Fruit fly (Drosophila melanogaster) whole organism, wandering third instar larva: ENCODE results near the gene parvin.

Experiments
- Abd-B ChIP-seq: fragments of >200 bp; optimal IDR thresholded peaks from 2 replicates; lab custom pipeline; 2017; ENCODE audit warnings: missing biosample characterization, missing genetic modification characterization
- CG32264 ChIP-seq: fragments of 200-800 bp; sonication (Bioruptor generic); optimal IDR thresholded peaks from 2 replicates; lab custom pipeline; 2016; ENCODE audit warnings: missing biosample characterization, missing genetic modification characterization
- CG9705 ChIP-seq: fragments of 200-800 bp; sonication (Bioruptor generic); optimal IDR thresholded peaks from 2 replicates; lab custom pipeline; 2018; ENCODE audit warnings: missing biosample characterization, mild to moderate bottlenecking, missing genetic modification characterization
- CrebA ChIP-seq: fragments of 200-800 bp; sonication (Bioruptor generic); optimal IDR thresholded peaks from 2 replicates; lab custom pipeline; 2016; ENCODE audit warnings: missing biosample characterization, mild to moderate bottlenecking, missing genetic modification characterization, borderline replicate concordance
- Dfd ChIP-seq: fragments of >200 bp; optimal IDR thresholded peaks from 2 replicates; lab custom pipeline; 2017; ENCODE audit warnings: missing biosample characterization, missing genetic modification characterization
- Dif ChIP-seq: fragments of 200-275, 200-300 bp; sonication (Bioruptor generic); optimal IDR thresholded peaks from 2 replicates; lab custom pipeline; 2018; ENCODE audit warnings: missing biosample characterization, missing genetic modification characterization; ENCODE audit not compliant: partially characterized antibody
- GATAd ChIP-seq: sonication (Bioruptor generic); optimal IDR thresholded peaks from 2 replicates; lab custom pipeline; 2016; ENCODE audit warnings: missing biosample characterization, missing genetic modification characterization
- HLH106 ChIP-seq: fragments of 200-800 bp; optimal IDR thresholded peaks from 3 replicates; lab custom pipeline; 2019; ENCODE audit warnings: missing biosample characterization, mild to moderate bottlenecking, missing genetic modification characterization, moderate library complexity
- Hnf4 ChIP-seq: fragments of 200-800 bp; sonication (Bioruptor generic); optimal IDR thresholded peaks from 2 replicates; lab custom pipeline; 2016; ENCODE audit warnings: missing biosample characterization, mild to moderate bottlenecking, missing genetic modification characterization
- Hr78 ChIP-seq: fragments of >200 bp; optimal IDR thresholded peaks from 2 replicates; lab custom pipeline; 2017; ENCODE audit warnings: missing biosample characterization, missing genetic modification characterization
- Hr83 ChIP-seq: fragments of 200-300 bp; sonication (Bioruptor generic); optimal IDR thresholded peaks from 2 replicates; lab custom pipeline; 2016; ENCODE audit warnings: missing biosample characterization, mild to moderate bottlenecking, missing genetic modification characterization, moderate library complexity; ENCODE audit not compliant: poor library complexity, severe bottlenecking
- Jra ChIP-seq: sonication (Bioruptor generic); optimal IDR thresholded peaks from 2 replicates; lab custom pipeline; 2016; ENCODE audit warnings: missing biosample characterization, missing genetic modification characterization
- Mio ChIP-seq: sonication (Bioruptor generic); optimal IDR thresholded peaks from 2 replicates; lab custom pipeline; 2016; ENCODE audit warnings: missing biosample characterization, missing genetic modification characterization
- Myc ChIP-seq: fragments of >200 bp; optimal IDR thresholded peaks from 2 replicates; lab custom pipeline; 2017
- N ChIP-seq: fragments of >200 bp; optimal IDR thresholded peaks from 2 replicates; lab custom pipeline; 2018; ENCODE audit warnings: missing biosample characterization, missing external identifiers, missing genetic modification characterization
- OdsH ChIP-seq: fragments of 200-800 bp; sonication (Bioruptor generic); optimal IDR thresholded peaks from 2 replicates; lab custom pipeline; 2016; ENCODE audit warnings: missing biosample characterization, mild to moderate bottlenecking, missing genetic modification characterization
- Rel ChIP-seq, 2 experiments: fragments of 200-800 bp; sonication (Bioruptor generic) in 1 of 2; optimal IDR thresholded peaks; 2 replicates in 1 of 2; 3 replicates in 1 of 2; lab custom pipeline; 2016 to 2019; ENCODE audit warnings: mild to moderate bottlenecking in 2 of 2, missing biosample characterization in 2 of 2, missing genetic modification characterization in 2 of 2, moderate library complexity in 1 of 2
- Sp1 ChIP-seq: fragments of 200-800 bp; sonication (Bioruptor generic); optimal IDR thresholded peaks from 3 replicates; lab custom pipeline; 2019; ENCODE audit warnings: missing biosample characterization, mild to moderate bottlenecking, missing genetic modification characterization, moderate library complexity
- Vsx2 ChIP-seq: fragments of 200-300, 225-300 bp; sonication (Bioruptor generic); optimal IDR thresholded peaks from 2 replicates; lab custom pipeline; 2018; ENCODE audit warnings: missing biosample characterization, missing genetic modification characterization; ENCODE audit not compliant: partially characterized antibody
- br ChIP-seq: fragments of 200-800 bp; sonication (Bioruptor generic); optimal IDR thresholded peaks from 2 replicates; lab custom pipeline; 2016; ENCODE audit warnings: missing biosample characterization, missing genetic modification characterization
- brk ChIP-seq: fragments of 200-800 bp; sonication (Bioruptor generic); optimal IDR thresholded peaks from 2 replicates; lab custom pipeline; 2016; ENCODE audit warnings: missing biosample characterization, mild to moderate bottlenecking, missing genetic modification characterization
- dl ChIP-seq, 2 experiments: fragments of 175-275, 200-275 bp in 1 of 2; fragments of 200-275 bp in 1 of 2; sonication (Bioruptor generic); optimal IDR thresholded peaks; lab custom pipeline; 2018; ENCODE audit warnings: mild to moderate bottlenecking in 2 of 2, missing biosample characterization in 2 of 2, missing genetic modification characterization in 2 of 2, moderate library complexity in 2 of 2; ENCODE audit not compliant: partially characterized antibody in 2 of 2, insufficient read depth in 1 of 2
- dmrt93B ChIP-seq: fragments of 200-800 bp; sonication (Bioruptor generic); optimal IDR thresholded peaks from 2 replicates; lab custom pipeline; 2018; ENCODE audit warnings: missing biosample characterization, mild to moderate bottlenecking, missing genetic modification characterization
- dsf ChIP-seq: sonication (Bioruptor generic); optimal IDR thresholded peaks from 2 replicates; lab custom pipeline; 2016; ENCODE audit warnings: missing biosample characterization, missing genetic modification characterization, borderline replicate concordance
- ey ChIP-seq: fragments of 200-800 bp; sonication (Bioruptor generic); optimal IDR thresholded peaks from 2 replicates; lab custom pipeline; 2016; ENCODE audit warnings: missing biosample characterization, missing genetic modification characterization
- foxo ChIP-seq, 2 experiments: fragments of 200-800 bp; sonication (Bioruptor generic); optimal IDR thresholded peaks; 2 replicates in 1 of 2; 3 replicates in 1 of 2; lab custom pipeline; 2016 to 2017; ENCODE audit warnings: missing biosample characterization in 2 of 2, missing genetic modification characterization in 2 of 2
- fru ChIP-seq: fragments of 200-800 bp; sonication (Bioruptor generic); optimal IDR thresholded peaks from 3 replicates; lab custom pipeline; 2016; ENCODE audit warnings: missing biosample characterization, mild to moderate bottlenecking, missing genetic modification characterization
- h ChIP-seq: fragments of 200-800 bp; sonication (Bioruptor generic); optimal IDR thresholded peaks from 3 replicates; lab custom pipeline; 2016; ENCODE audit warnings: missing biosample characterization, mild to moderate bottlenecking, missing genetic modification characterization
- jim ChIP-seq: fragments of 175-275, 200-325 bp; sonication (Bioruptor generic); optimal IDR thresholded peaks from 2 replicates; lab custom pipeline; 2016; ENCODE audit warnings: missing biosample characterization, mild to moderate bottlenecking, missing genetic modification characterization
- lola ChIP-seq: fragments of >200 bp; optimal IDR thresholded peaks from 2 replicates; lab custom pipeline; 2017; ENCODE audit warnings: missing biosample characterization, missing genetic modification characterization
- pan ChIP-seq: fragments of >200 bp; optimal IDR thresholded peaks from 2 replicates; lab custom pipeline; 2017
- psq ChIP-seq: fragments of 200-800 bp; sonication (Bioruptor generic); optimal IDR thresholded peaks from 3 replicates; lab custom pipeline; 2017; ENCODE audit warnings: missing biosample characterization, mild to moderate bottlenecking, missing genetic modification characterization, moderate library complexity
- rgr ChIP-seq: fragments of 200-800 bp; sonication (Bioruptor generic); optimal IDR thresholded peaks from 3 replicates; lab custom pipeline; 2016; ENCODE audit warnings: missing biosample characterization, mild to moderate bottlenecking, missing genetic modification characterization
- sage ChIP-seq: fragments of 200-800 bp; sonication (Bioruptor generic); optimal IDR thresholded peaks from 2 replicates; lab custom pipeline; 2016; ENCODE audit warnings: missing biosample characterization, mild to moderate bottlenecking, missing genetic modification characterization
- sv ChIP-seq: fragments of 200-800 bp; sonication (Bioruptor generic); optimal IDR thresholded peaks from 3 replicates; lab custom pipeline; 2016; ENCODE audit warnings: missing biosample characterization, missing genetic modification characterization
- tai ChIP-seq: sonication (Bioruptor generic); optimal IDR thresholded peaks from 2 replicates; lab custom pipeline; 2016; ENCODE audit warnings: missing biosample characterization, missing genetic modification characterization
- usp ChIP-seq: fragments of >200 bp; optimal IDR thresholded peaks from 2 replicates; lab custom pipeline; 2017; ENCODE audit warnings: missing biosample characterization, missing genetic modification characterization
- woc ChIP-seq: sonication (Bioruptor generic); optimal IDR thresholded peaks from 2 replicates; lab custom pipeline; 2016; ENCODE audit warnings: missing biosample characterization, mild to moderate bottlenecking, missing genetic modification characterization

parvin gene

DNA sequence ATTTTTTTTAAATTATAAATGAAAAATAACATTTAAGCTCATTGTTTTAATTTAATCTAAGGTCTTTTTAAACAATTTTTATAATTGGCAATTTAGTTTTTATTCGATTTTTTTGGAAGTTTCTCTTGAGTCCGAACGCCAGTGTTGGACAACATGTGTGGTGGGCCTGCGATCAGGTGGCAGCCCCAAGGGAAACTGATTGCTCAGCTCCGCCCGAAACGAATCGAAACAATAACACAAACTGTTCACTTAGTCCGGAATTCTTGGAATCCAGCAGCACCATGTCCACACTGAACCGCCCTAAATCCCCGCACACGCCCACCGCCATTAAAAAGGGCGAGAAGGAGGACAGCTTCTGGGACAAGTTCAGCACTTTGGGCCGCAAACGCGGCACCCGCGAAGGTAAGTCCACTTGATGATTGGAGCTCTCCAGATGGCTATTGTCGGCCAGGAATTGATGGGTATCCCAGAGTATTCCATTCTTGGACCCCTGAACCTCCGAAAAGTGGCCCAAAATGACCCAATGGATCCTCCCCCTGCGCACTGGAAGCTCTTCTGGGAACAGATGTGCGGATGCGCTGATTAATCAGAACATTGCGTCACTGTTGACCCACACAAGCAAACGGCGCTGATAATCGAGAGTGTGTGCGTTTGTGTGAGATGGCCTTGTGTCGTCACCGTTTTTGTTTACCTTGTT lies at the start of gene parvin:
Gene parvin, plus strand, starts transcription at position 134 of the 697 bp plus-strand sequence.
- peak; percentile 9 for TF ChIP-seq rgr
- no peak for TF ChIP-seq CG32264 (GFP tag; lab: Kevin White, UChicago)

DNA sequence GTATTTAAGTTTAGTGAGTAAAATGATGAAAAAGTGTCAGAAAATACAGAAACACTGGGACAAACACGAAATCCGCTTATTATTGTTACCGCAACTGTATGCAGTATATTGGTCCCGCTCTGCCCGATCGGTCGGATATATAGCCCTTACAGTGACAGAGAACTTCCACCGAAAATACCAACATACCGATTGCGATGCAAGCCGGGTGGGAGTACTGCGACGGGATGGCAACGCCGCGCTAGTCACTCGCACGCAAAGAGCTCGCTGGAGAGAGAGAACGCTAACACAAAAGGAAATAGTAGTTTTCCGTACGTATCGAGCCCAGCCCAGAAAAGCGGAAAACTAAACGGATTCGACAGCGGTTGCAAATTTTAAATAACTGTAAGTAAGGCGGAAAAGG lies 49.0 kb upstream of the parvin start, which contains the start of gene Cdc42:
Gene Cdc42, plus strand, starts transcription at position 247 of the 400 bp plus-strand sequence.
- no peak for TF ChIP-seq brk (GFP tag; lab: Kevin White, UChicago)
- no peak for TF ChIP-seq HLH106 (tag; lab: Kevin White, UChicago)
- peak; percentile 12 for TF ChIP-seq Hr83 (GFP tag; lab: Kevin White, UChicago)

DNA sequence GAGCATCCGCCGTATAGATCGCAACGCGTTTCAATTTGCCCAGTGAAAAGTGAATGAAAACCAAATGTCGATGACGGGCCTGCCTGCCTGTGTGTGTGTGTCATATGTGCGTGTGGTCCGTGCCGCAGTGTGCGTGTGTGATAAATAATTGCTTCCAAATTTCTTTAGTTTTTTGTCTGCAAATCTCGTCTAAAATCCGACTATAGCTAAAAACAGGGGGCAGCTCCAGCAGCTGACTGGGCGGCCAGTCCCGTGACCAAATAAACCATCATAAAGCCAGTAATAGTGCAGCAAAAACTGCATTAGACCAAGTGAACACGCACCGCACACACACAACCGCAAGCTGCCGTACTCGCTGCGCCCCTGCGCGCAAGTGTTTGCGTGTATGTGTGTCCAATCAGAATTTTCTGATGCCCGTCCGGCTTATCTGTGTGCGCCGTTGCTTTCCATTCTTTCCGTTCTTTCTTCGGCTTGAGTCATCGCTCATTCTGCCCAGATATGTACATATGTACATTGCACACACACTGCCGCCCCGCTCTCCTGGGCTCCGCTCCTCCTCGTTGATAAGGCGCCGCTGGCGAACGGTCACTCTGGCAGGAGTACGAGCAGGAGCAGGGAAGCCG lies 48.5 kb upstream of the parvin start:
- TF ChIP-seq GATAd (GFP tag; lab: Kevin White, UChicago) = no peak
- TF ChIP-seq Abd-B (GFP tag; lab: Kevin White, UChicago) = peak; percentile 50
- TF ChIP-seq rgr = peak; percentile 30
- no peak for TF ChIP-seq Myc (lab: Kevin White, UChicago)
- TF ChIP-seq pan (lab: Kevin White, UChicago) = no peak
- TF ChIP-seq h (GFP tag; lab: Kevin White, UChicago) = peak; percentile 38
- TF ChIP-seq Jra (GFP tag; lab: Kevin White, UChicago) = peak; percentile 41
- no peak for TF ChIP-seq dmrt93B (GFP tag; lab: Kevin White, UChicago)
- TF ChIP-seq tai (GFP tag; lab: Kevin White, UChicago) = no peak
- no peak for TF ChIP-seq usp (GFP tag; lab: Kevin White, UChicago)
- TF ChIP-seq OdsH = peak; percentile 19
- TF ChIP-seq lola (GFP tag; lab: Kevin White, UChicago) = no peak
- TF ChIP-seq woc (GFP tag; lab: Kevin White, UChicago) = no peak
- peak; percentile 16 for TF ChIP-seq Dif (GFP tag; lab: Kevin White, UChicago)
- TF ChIP-seq Sp1 (GFP tag; lab: Kevin White, UChicago) = peak; percentile 12
- TF ChIP-seq jim (GFP tag; lab: Kevin White, UChicago) = no peak
- peak; percentile 44 for TF ChIP-seq psq (GFP tag; lab: Kevin White, UChicago)
- no peak for TF ChIP-seq CrebA (GFP tag; lab: Kevin White, UChicago)
- peak; percentile 48 for TF ChIP-seq CG9705 (GFP tag; lab: Kevin White, UChicago)
- peak; percentile 96 for TF ChIP-seq N
- TF ChIP-seq Hr78 (GFP tag; lab: Kevin White, UChicago) = no peak
- TF ChIP-seq sage = no peak
- no peak for TF ChIP-seq Mio (GFP tag; lab: Kevin White, UChicago)
- no peak for TF ChIP-seq CG32264 (GFP tag; lab: Kevin White, UChicago)
- no peak for TF ChIP-seq brk (GFP tag; lab: Kevin White, UChicago)
- TF ChIP-seq Vsx2 (GFP tag; lab: Kevin White, UChicago) = no peak
- TF ChIP-seq foxo (GFP tag; optimal IDR thresholded peaks at IDR 0.05; lab: Kevin White, UChicago) = peak in 1 of 2 experiments; percentile 7
- TF ChIP-seq Hnf4 (GFP tag; lab: Kevin White, UChicago) = no peak
- TF ChIP-seq dl (GFP tag; optimal IDR thresholded peaks at IDR 0.05; lab: Kevin White, UChicago; ENCODE audit: insufficient read depth in 1 of 2, partially characterized antibody in 2 of 2) = no peak
- no peak for TF ChIP-seq Rel (GFP tag; optimal IDR thresholded peaks at IDR 0.05; lab: Kevin White, UChicago)
- peak; percentile 9 for TF ChIP-seq Rel (tag; optimal IDR thresholded peaks at IDR 0.05; lab: Kevin White, UChicago)
- no peak for TF ChIP-seq fru (GFP tag; lab: Kevin White, UChicago)
- TF ChIP-seq HLH106 (tag; lab: Kevin White, UChicago) = peak; percentile 20
- no peak for TF ChIP-seq Dfd
- no peak for TF ChIP-seq br (GFP tag; lab: Kevin White, UChicago)
- TF ChIP-seq sv = no peak
- TF ChIP-seq ey = no peak
- no peak for TF ChIP-seq dsf
- peak; percentile 62 for TF ChIP-seq Hr83 (GFP tag; lab: Kevin White, UChicago)
